Worm (Caenorhabditis elegans): ENCODE measurements around the gene srh-129.
A peak's percentile ranks its signal among the peaks of the same experiment; 100 is the strongest.

Gene srh-129

ce11 chrV:5144541-5144940 is 856 bp upstream of the srh-129 start, which contains the start of gene F14F9.2:
F14F9.2 (plus strand) TSS chrV:5144841.
- TF ChIP-seq ceh-82 (tag; optimal IDR thresholded peaks at IDR 0.05): no peak
- no peak for TF ChIP-seq cey-2 (tag; optimal IDR thresholded peaks at IDR 0.05; ENCODE audit: borderline replicate concordance, insufficient read depth)
- no peak for TF ChIP-seq php-3 (GFP tag; IDR thresholded peaks at IDR 0.05)
- no peak for TF ChIP-seq jun-1 (tag; optimal IDR thresholded peaks at IDR 0.05)
- no peak for TF ChIP-seq lin-39 (tag; optimal IDR thresholded peaks at IDR 0.05)

ce11 chrV:5137919-5138318 is 5.8 kb downstream of the srh-129 start, which contains the start of gene F14F9.3:
F14F9.3 (plus strand) TSS chrV:5138219.
- TF ChIP-seq jun-1 (tag; optimal IDR thresholded peaks at IDR 0.05): no peak
- no peak for TF ChIP-seq T20F7.1 (GFP tag; optimal IDR thresholded peaks at IDR 0.05)
- no peak for TF ChIP-seq daf-12 (tag; optimal IDR thresholded peaks at IDR 0.05)
- TF ChIP-seq ZK546.5 (tag; optimal IDR thresholded peaks at IDR 0.05): no peak
- no peak for TF ChIP-seq dmd-9 (GFP tag; IDR thresholded peaks at IDR 0.05)
- TF ChIP-seq unc-130 (GFP tag; optimal IDR thresholded peaks at IDR 0.05): no peak
- TF ChIP-seq lin-38 (GFP tag; IDR thresholded peaks at IDR 0.05): no peak
- TF ChIP-seq hlh-30 (tag; optimal IDR thresholded peaks at IDR 0.05; ENCODE audit: insufficient read depth): no peak
- TF ChIP-seq tra-1 (GFP tag; IDR thresholded peaks at IDR 0.05): no peak
- TF ChIP-seq madf-9 (GFP tag; conservative IDR thresholded peaks at IDR 0.05): no peak
- TF ChIP-seq R02D3.7 (tag; optimal IDR thresholded peaks at IDR 0.05): no peak
- TF ChIP-seq lin-39 (tag; optimal IDR thresholded peaks at IDR 0.05): no peak

- TF ChIP-seq vab-7 (GFP tag; IDR thresholded peaks at IDR 0.05) (no peak), madf-9 (GFP tag; conservative IDR thresholded peaks at IDR 0.05) (no peak), daf-16 (GFP tag; optimal IDR thresholded peaks at IDR 0.05) (no peak), daf-16 (tag; optimal IDR thresholded peaks at IDR 0.05) (no peak), mes-2 (tag; optimal IDR thresholded peaks at IDR 0.05; ENCODE audit: poor library complexity, severe bottlenecking) (no peak), F10B5.3 (tag; optimal IDR thresholded peaks at IDR 0.05) (no peak), nhr-42 (GFP tag; IDR thresholded peaks at IDR 0.05) (no peak), Y105C5A.15 (GFP tag; IDR thresholded peaks at IDR 0.05) (no peak), mep-1 (tag; optimal IDR thresholded peaks at IDR 0.05) (no peak), saeg-2 (GFP tag; IDR thresholded peaks at IDR 0.05) (no peak), mxl-3 (GFP tag; optimal IDR thresholded peaks at IDR 0.05) (no peak), F44E2.7 (GFP tag; IDR thresholded peaks at IDR 0.05) (no peak), zip-11 (GFP tag; IDR thresholded peaks at IDR 0.05) (no peak), nhr-41 (GFP tag; IDR thresholded peaks at IDR 0.05) (no peak), nhr-11 (tag; optimal IDR thresholded peaks at IDR 0.05) (no peak), mdl-1 (tag; optimal IDR thresholded peaks at IDR 0.05) (no peak), ces-1 (GFP tag; optimal IDR thresholded peaks at IDR 0.05) (no peak), ctbp-1 (GFP tag; IDR thresholded peaks at IDR 0.05) (no peak), ceh-44 (GFP tag; IDR thresholded peaks at IDR 0.05) (no peak), T26A8.4 (GFP tag; IDR thresholded peaks at IDR 0.05) (no peak)
These were observed 11.2 kb downstream of the srh-129 start, which contains the start of gene F14F9.4 for ce11 chrV:5132441-5132840. F14F9.4 (plus strand) TSS chrV:5132741.

- TF ChIP-seq dmd-8 (GFP tag; IDR thresholded peaks at IDR 0.05) (no peak), aha-1 (tag) (peak; percentile 70), php-3 (GFP tag; IDR thresholded peaks at IDR 0.05) (no peak), dpl-1 (GFP tag; optimal IDR thresholded peaks at IDR 0.05) (peak; percentile 20), unc-62 (GFP tag; optimal IDR thresholded peaks at IDR 0.05 in 1 of 2) (peak in 1 of 2 experiments; percentile 85), unc-62 (tag; optimal IDR thresholded peaks at IDR 0.05) (no peak), nhr-77 (tag; optimal IDR thresholded peaks at IDR 0.05) (peak; percentile 8), mxl-2 (GFP tag; conservative IDR thresholded peaks at IDR 0.05) (no peak), nhr-11 (tag; optimal IDR thresholded peaks at IDR 0.05) (peak; percentile 35), ztf-7 (tag; optimal IDR thresholded peaks at IDR 0.05) (peak; percentile 64), nhr-6 (tag; optimal IDR thresholded peaks at IDR 0.05) (peak; percentile 57), nhr-28 (tag; optimal IDR thresholded peaks at IDR 0.05) (peak; percentile 83), gei-8 (GFP tag; optimal IDR thresholded peaks at IDR 0.05) (no peak), sdz-12 (GFP tag; optimal IDR thresholded peaks at IDR 0.05) (no peak), tra-1 (GFP tag; IDR thresholded peaks at IDR 0.05) (no peak), saeg-2 (GFP tag; IDR thresholded peaks at IDR 0.05) (no peak), zip-2 (tag; optimal IDR thresholded peaks at IDR 0.05) (peak; percentile 99), hlh-30 (tag; optimal IDR thresholded peaks at IDR 0.05; ENCODE audit: insufficient read depth) (peak; percentile 40), T26A8.4 (GFP tag; IDR thresholded peaks at IDR 0.05) (no peak), hif-1 (tag; optimal IDR thresholded peaks at IDR 0.05) (peak in 1 of 2 experiments; percentile 46)
These were observed 12.3 kb downstream of the srh-129 start for ce11 chrV:5131380-5131779.
